Worm (Caenorhabditis elegans): ENCODE measurements around the gene F47B8.5.

- TF ChIP-seq daf-8 (GFP tag; IDR thresholded peaks at IDR 0.05) (no peak), lsy-2 (tag; optimal IDR thresholded peaks at IDR 0.05) (peak; percentile 67 to 81), fos-1 (tag; optimal IDR thresholded peaks at IDR 0.05) (no peak), zip-11 (GFP tag; IDR thresholded peaks at IDR 0.05) (no peak), mes-2 (tag; optimal IDR thresholded peaks at IDR 0.05; ENCODE audit: poor library complexity, severe bottlenecking) (peak; percentile 84), pqm-1 (tag; optimal IDR thresholded peaks at IDR 0.05) (peak; percentile 81), pha-4 (GFP tag; IDR thresholded peaks at IDR 0.05) (peak; percentile 11; the same call in 1 of the 2 replicates), pha-4 (tag; optimal IDR thresholded peaks at IDR 0.05) (no peak)
Observed at ce11 chrV:14350949-14351348, 23.3 kb upstream of the F47B8.5 start.

Data from whole organism, L4 larva.